Fruit fly (Drosophila melanogaster): ENCODE results near the gene CG2218.

DNA sequence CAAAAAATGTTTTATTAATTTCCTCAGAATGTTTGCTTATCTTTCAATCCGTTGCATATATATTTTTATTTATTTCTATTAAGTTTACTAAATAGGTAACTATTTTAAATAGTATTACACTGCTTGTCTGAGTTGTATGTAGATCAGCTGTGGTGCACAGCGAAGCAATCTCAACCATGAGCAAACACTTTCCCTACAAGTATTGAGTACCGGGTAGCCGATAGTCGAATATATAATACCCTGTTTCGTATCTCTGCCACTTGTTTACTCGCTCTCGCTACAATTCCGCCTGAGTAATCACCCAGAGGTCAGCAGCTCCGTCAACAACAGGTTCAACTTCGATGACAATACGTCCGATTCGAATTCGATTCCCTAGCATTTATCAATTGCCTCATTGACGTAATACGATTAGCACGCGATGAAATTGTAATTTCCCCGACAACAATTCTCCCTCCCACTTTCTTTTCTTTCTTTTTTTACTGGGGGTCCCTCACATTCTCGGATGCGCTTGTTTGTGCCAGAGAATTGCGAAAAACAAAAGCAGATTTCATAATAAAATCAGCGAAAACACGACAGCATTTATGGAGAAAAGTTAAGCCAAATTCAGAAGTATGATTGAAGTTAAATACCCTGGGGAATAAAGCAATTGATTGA, 22.7 kb upstream of the CG2218 start:
- TF ChIP-seq OdsH (GFP tag; optimal IDR thresholded peaks at IDR 0.05) (no peak), CG8319 (GFP tag; optimal IDR thresholded peaks at IDR 0.05) (no peak), Eip75B (GFP tag; optimal IDR thresholded peaks at IDR 0.05) (no peak), lz (GFP tag; optimal IDR thresholded peaks at IDR 0.05) (no peak)
